Worm (Caenorhabditis elegans) whole organism, L2 larva: ENCODE data around the gene T14G12.11.

Source experiments
- F13H6.1 ChIP-seq: sonication (generic microtip); optimal IDR thresholded peaks from 2 replicates; lab custom pipeline; 2016; ENCODE audit warnings: missing genetic modification characterization, missing compliant biosample characterization
- Y55F3AM.14 ChIP-seq: fragments of 200-800 bp; sonication (Bioruptor generic); optimal IDR thresholded peaks from 2 replicates; lab custom pipeline; 2018; ENCODE audit warnings: mild to moderate bottlenecking, missing genetic modification characterization, missing compliant biosample characterization
- alr-1 ChIP-seq: fragments of 150-350 bp; optimal IDR thresholded peaks from 2 replicates; lab custom pipeline; 2014; ENCODE audit warnings: missing biosample characterization, missing genetic modification characterization
- ama-1 ChIP-seq: fragments of 150-350 bp; optimal IDR thresholded peaks from 2 replicates; lab custom pipeline; 2018; ENCODE audit warnings: inconsistent platforms
- blmp-1 ChIP-seq: sonication (generic microtip); optimal IDR thresholded peaks from 2 replicates; lab custom pipeline; 2017; ENCODE audit warnings: missing genetic modification characterization, mild to moderate bottlenecking, missing compliant biosample characterization, antibody characterized with exemption, moderate library complexity; ENCODE audit not compliant: insufficient read depth
- crh-2 ChIP-seq: sonication (generic microtip); optimal IDR thresholded peaks from 2 replicates; lab custom pipeline; 2017; ENCODE audit warnings: missing biosample characterization, missing genetic modification characterization
- dmd-4 ChIP-seq: sonication (generic microtip); optimal IDR thresholded peaks from 2 replicates; lab custom pipeline; 2017; ENCODE audit warnings: missing biosample characterization, missing genetic modification characterization
- fos-1 ChIP-seq: fragments of 150-350 bp; optimal IDR thresholded peaks from 2 replicates; lab custom pipeline; 2014; ENCODE audit warnings: missing biosample characterization, missing genetic modification characterization
- gmeb-1 ChIP-seq: fragments of 150-350 bp; optimal IDR thresholded peaks from 2 replicates; lab custom pipeline; 2014; ENCODE audit warnings: missing biosample characterization, missing genetic modification characterization
- lin-11 ChIP-seq: fragments of 150-350 bp; sonication (generic microtip); optimal IDR thresholded peaks from 2 replicates; lab custom pipeline; 2014; ENCODE audit warnings: missing biosample characterization, missing genetic modification characterization, inconsistent platforms, mixed read lengths
- lin-39 ChIP-seq: fragments of 150-350 bp; optimal IDR thresholded peaks from 2 replicates; lab custom pipeline; 2014; ENCODE audit warnings: missing biosample characterization, missing genetic modification reagents, missing genetic modification characterization
- lsy-2 ChIP-seq, 2 experiments: fragments of 150-350 bp in 1 of 2; sonication (generic microtip) in 1 of 2; optimal IDR thresholded peaks; 2 replicates each; lab custom pipeline; 2014 to 2017; ENCODE audit warnings: missing biosample characterization in 2 of 2, missing genetic modification characterization in 2 of 2
- mbf-1 ChIP-seq: sonication (generic microtip); optimal IDR thresholded peaks from 2 replicates; lab custom pipeline; 2017; ENCODE audit warnings: missing biosample characterization, missing genetic modification characterization
- mdl-1 ChIP-seq, 2 experiments: fragments of 150-350 bp in 1 of 2; sonication (generic microtip) in 1 of 2; optimal IDR thresholded peaks; 2 replicates each; lab custom pipeline; 2017; ENCODE audit warnings: missing biosample characterization in 2 of 2, missing genetic modification characterization in 2 of 2
- nhr-129 ChIP-seq: fragments of 150-350 bp; optimal IDR thresholded peaks from 2 replicates; lab custom pipeline; 2014; ENCODE audit warnings: missing biosample characterization, missing genetic modification characterization
- nhr-21 ChIP-seq: fragments of 150-350 bp; optimal IDR thresholded peaks from 2 replicates; lab custom pipeline; 2014; ENCODE audit warnings: missing biosample characterization, missing genetic modification characterization
- nhr-23 ChIP-seq: fragments of 150-350 bp; optimal IDR thresholded peaks from 2 replicates; lab custom pipeline; 2014; ENCODE audit warnings: missing biosample characterization, missing genetic modification reagents, missing genetic modification characterization
- nhr-77 ChIP-seq: fragments of 150-350 bp; optimal IDR thresholded peaks from 2 replicates; lab custom pipeline; 2014; ENCODE audit warnings: missing biosample characterization, missing genetic modification characterization
- peb-1 ChIP-seq: fragments of 150-350 bp; optimal IDR thresholded peaks from 2 replicates; lab custom pipeline; 2014; ENCODE audit warnings: missing biosample characterization, missing genetic modification characterization
- sem-4 ChIP-seq: fragments of 150-350 bp; optimal IDR thresholded peaks from 2 replicates; lab custom pipeline; 2014; ENCODE audit warnings: missing biosample characterization, missing genetic modification reagents, missing genetic modification characterization
- skn-1 ChIP-seq: sonication (generic microtip); optimal IDR thresholded peaks from 2 replicates; lab custom pipeline; 2017; ENCODE audit warnings: missing biosample characterization, missing genetic modification characterization
- sma-3 ChIP-seq: sonication (generic microtip); optimal IDR thresholded peaks from 2 replicates; lab custom pipeline; 2016; ENCODE audit warnings: missing genetic modification reagents, missing genetic modification characterization, missing compliant biosample characterization
- sma-9 ChIP-seq, 2 experiments: fragments of 150-350 bp in 1 of 2; sonication (generic microtip) in 1 of 2; optimal IDR thresholded peaks; 2 replicates each; lab custom pipeline; 2014 to 2016; ENCODE audit warnings: missing genetic modification characterization in 2 of 2, mild to moderate bottlenecking in 1 of 2, missing biosample characterization in 1 of 2, missing compliant biosample characterization in 1 of 2, missing genetic modification reagents in 1 of 2, moderate library complexity in 1 of 2
- snpc-4 ChIP-seq: fragments of 150-350 bp; optimal IDR thresholded peaks from 2 replicates; lab custom pipeline; 2014; ENCODE audit warnings: missing biosample characterization, missing genetic modification characterization
- unc-62 ChIP-seq: fragments of 150-350 bp; optimal IDR thresholded peaks from 2 replicates; lab custom pipeline; 2014; ENCODE audit warnings: missing biosample characterization, missing genetic modification reagents, missing genetic modification characterization
- zag-1 ChIP-seq: fragments of 150-350 bp; optimal IDR thresholded peaks from 2 replicates; lab custom pipeline; 2014; ENCODE audit warnings: missing biosample characterization, missing genetic modification characterization
- ztf-1 ChIP-seq: fragments of 200-800 bp; sonication (Bioruptor generic); conservative IDR thresholded peaks from 2 replicates; pipeline ENCODE4 v1.3.6; 2022; ENCODE audit warnings: missing genetic modification characterization, missing compliant biosample characterization
- ztf-11 ChIP-seq: sonication (generic microtip); optimal IDR thresholded peaks from 2 replicates; lab custom pipeline; 2017; ENCODE audit warnings: missing biosample characterization, missing genetic modification characterization
- ztf-4 ChIP-seq: fragments of 150-350 bp; optimal IDR thresholded peaks from 2 replicates; lab custom pipeline; 2014; ENCODE audit warnings: missing biosample characterization, missing genetic modification characterization

T14G12.11 gene

ce11 chrX:3733732-3734131 lies 28.6 kb downstream of the T14G12.11 start, which contains the start of gene tag-18:
TSS of gene tag-18 (minus strand) at chrX:3734036.
- no peak for TF ChIP-seq ama-1
- TF ChIP-seq sem-4 (tag; lab: Kevin White, UChicago): no peak
- no peak for TF ChIP-seq ztf-4

- no peak for TF ChIP-seq sma-9 (GFP tag; optimal IDR thresholded peaks at IDR 0.05; lab: Kevin White, UChicago)
- no peak for TF ChIP-seq sma-9 (tag; optimal IDR thresholded peaks at IDR 0.05; lab: Kevin White, UChicago)
- TF ChIP-seq F13H6.1: peak; percentile 18
- no peak for TF ChIP-seq lin-39 (tag; lab: Kevin White, UChicago)
These were observed 29.0 kb downstream of the T14G12.11 start for ce11 chrX:3733321-3733720.

- TF ChIP-seq fos-1: peak; percentile 96
- no peak for TF ChIP-seq ama-1
- TF ChIP-seq crh-2 (tag; lab: Kevin White, UChicago): peak; percentile 64
- TF ChIP-seq F13H6.1: peak; percentile 47
- TF ChIP-seq nhr-129 (tag; lab: Kevin White, UChicago): peak; percentile 23
- TF ChIP-seq sma-9 (GFP tag; optimal IDR thresholded peaks at IDR 0.05; lab: Kevin White, UChicago): peak; percentile 85
- no peak for TF ChIP-seq sma-9 (tag; optimal IDR thresholded peaks at IDR 0.05; lab: Kevin White, UChicago)
- TF ChIP-seq lsy-2 (tag; optimal IDR thresholded peaks at IDR 0.05; lab: Kevin White, UChicago): no peak
- peak; percentile 51 for TF ChIP-seq gmeb-1 (tag; lab: Kevin White, UChicago)
These were observed 33.4 kb downstream of the T14G12.11 start, which contains the start of gene aex-4 for ce11 chrX:3728970-3729369. TSS of gene aex-4 (plus strand) at chrX:3729281.

- TF ChIP-seq nhr-21 (tag; lab: Kevin White, UChicago) (no peak), peb-1 (tag; lab: Kevin White, UChicago) (no peak), ztf-1 (no peak), sma-3 (GFP tag; lab: Kevin White, UChicago) (no peak), ztf-11 (tag; lab: Kevin White, UChicago) (no peak), mbf-1 (tag; lab: Kevin White, UChicago) (no peak), ztf-4 (no peak), mdl-1 (tag; optimal IDR thresholded peaks at IDR 0.05; lab: Kevin White, UChicago) (no peak), unc-62 (GFP tag; lab: Kevin White, UChicago) (no peak), lsy-2 (tag; optimal IDR thresholded peaks at IDR 0.05; lab: Kevin White, UChicago) (no peak), nhr-23 (no peak)
These were observed 35.1 kb downstream of the T14G12.11 start, which contains the start of gene nlp-1 for ce11 chrX:3727274-3727673. TSS of gene nlp-1 (plus strand) at chrX:3727574.

DNA sequence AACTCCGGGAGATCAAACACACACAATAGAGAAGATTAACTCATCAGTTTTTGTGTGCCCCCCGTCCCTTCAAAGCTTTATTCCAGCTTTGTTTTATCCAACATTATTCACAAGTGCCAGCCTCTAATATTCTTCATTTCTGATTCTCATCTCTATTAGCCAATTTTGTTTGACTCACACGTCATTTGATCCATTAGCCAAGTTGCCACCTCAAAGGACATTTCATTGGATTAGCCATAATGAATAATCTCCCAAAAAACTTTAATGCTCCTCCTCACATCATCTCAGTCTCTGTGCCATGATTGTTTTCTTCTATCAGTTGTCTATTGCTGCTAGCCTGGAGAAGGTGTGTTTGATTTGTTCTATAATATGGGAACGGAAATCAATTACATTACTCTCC lies 36.9 kb downstream of the T14G12.11 start:
- TF ChIP-seq unc-62 (GFP tag; lab: Kevin White, UChicago) (no peak), lin-11 (tag; lab: Kevin White, UChicago) (no peak), gmeb-1 (tag; lab: Kevin White, UChicago) (no peak), crh-2 (tag; lab: Kevin White, UChicago) (no peak), blmp-1 (tag; lab: Kevin White, UChicago) (no peak), lin-39 (tag; lab: Kevin White, UChicago) (no peak), nhr-77 (tag; lab: Kevin White, UChicago) (no peak), ztf-1 (no peak), sma-3 (GFP tag; lab: Kevin White, UChicago) (no peak), snpc-4 (tag; lab: Kevin White, UChicago) (no peak), dmd-4 (tag; lab: Kevin White, UChicago) (no peak), alr-1 (tag; lab: Kevin White, UChicago) (no peak), skn-1 (tag; lab: Kevin White, UChicago) (no peak), Y55F3AM.14 (GFP tag; lab: Kevin White, UChicago) (no peak)

ce11 chrX:3715835-3716234 lies 46.5 kb downstream of the T14G12.11 start:
- no peak for TF ChIP-seq Y55F3AM.14 (GFP tag; lab: Kevin White, UChicago)
- no peak for TF ChIP-seq snpc-4 (tag; lab: Kevin White, UChicago)
- no peak for TF ChIP-seq lsy-2 (tag; optimal IDR thresholded peaks at IDR 0.05; lab: Kevin White, UChicago)
- TF ChIP-seq nhr-21 (tag; lab: Kevin White, UChicago): no peak
- no peak for TF ChIP-seq zag-1
- no peak for TF ChIP-seq fos-1
- TF ChIP-seq alr-1 (tag; lab: Kevin White, UChicago): no peak
- TF ChIP-seq peb-1 (tag; lab: Kevin White, UChicago): no peak
- no peak for TF ChIP-seq sem-4 (tag; lab: Kevin White, UChicago)
